Fruit fly (Drosophila melanogaster): Measurements from ENCODE around the gene CG13738.
A peak's percentile ranks its signal among the peaks of the same experiment; 100 is the strongest.

CG13738 gene

DNA sequence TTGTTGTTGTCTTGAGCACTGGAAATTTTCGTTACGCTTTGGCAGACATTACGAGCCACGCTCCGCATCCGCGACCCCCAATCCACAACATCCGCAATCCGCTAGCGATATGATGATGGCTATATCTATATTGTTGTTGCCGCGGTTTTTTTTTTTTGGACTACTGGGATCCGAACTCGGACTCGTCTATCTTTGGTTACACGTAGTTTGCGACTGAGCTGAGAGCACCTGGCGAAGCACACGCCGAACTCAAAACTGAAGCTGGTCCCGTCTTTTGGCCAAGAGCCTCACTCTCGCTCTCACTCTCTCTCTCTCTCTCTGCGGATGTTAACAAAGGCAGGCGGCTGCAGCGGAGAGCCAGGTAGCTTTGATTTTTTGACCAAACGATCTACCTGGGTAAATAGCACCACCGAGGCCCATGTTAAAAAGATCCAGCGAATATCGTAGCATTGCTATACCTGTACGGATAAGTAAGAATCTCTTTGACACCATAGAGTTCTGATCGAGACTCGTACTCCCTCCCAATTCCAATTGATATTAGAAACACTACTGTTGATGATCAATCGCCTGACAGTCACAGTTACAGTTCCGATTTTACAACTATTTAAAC, 48.1 kb downstream of the CG13738 start, which contains the start of gene Rgl (continued):
- no peak for TF ChIP-seq tap (tag; optimal IDR thresholded peaks at IDR 0.05)
- no peak for TF ChIP-seq org-1 (GFP tag; optimal IDR thresholded peaks at IDR 0.05)
- no peak for TF ChIP-seq Atf3 (GFP tag; optimal IDR thresholded peaks at IDR 0.05)
- peak; percentile 43; the same call in 1 of the 2 replicates for TF ChIP-seq NFAT (GFP tag; IDR thresholded peaks at IDR 0.05)
- no peak for TF ChIP-seq CG11085 (GFP tag; IDR thresholded peaks at IDR 0.05)
- TF ChIP-seq CG13775 (GFP tag; optimal IDR thresholded peaks at IDR 0.05): peak; percentile 91
- no peak for TF ChIP-seq CG3407 (GFP tag; optimal IDR thresholded peaks at IDR 0.05)
- no peak for TF ChIP-seq CG3065 (GFP tag; optimal IDR thresholded peaks at IDR 0.05)
- TF ChIP-seq CG30403 (GFP tag; optimal IDR thresholded peaks at IDR 0.05): no peak
- no peak for TF ChIP-seq slp2 (GFP tag; optimal IDR thresholded peaks at IDR 0.05)
- no peak for TF ChIP-seq Oaz (GFP tag; IDR thresholded peaks at IDR 0.05)
- no peak for TF ChIP-seq Tbp (GFP tag; optimal IDR thresholded peaks at IDR 0.05)
- TF ChIP-seq pfk (GFP tag; optimal IDR thresholded peaks at IDR 0.05): no peak
- no peak for TF ChIP-seq MTF-1 (GFP tag; optimal IDR thresholded peaks at IDR 0.05; ENCODE audit: borderline replicate concordance)
- TF ChIP-seq NC2β (GFP tag; optimal IDR thresholded peaks at IDR 0.05): no peak
- peak; percentile 88 for TF ChIP-seq Jarid2 (GFP tag; optimal IDR thresholded peaks at IDR 0.05)
- no peak for TF ChIP-seq Hmr (GFP tag; optimal IDR thresholded peaks at IDR 0.05)
- peak; percentile 93 for TF ChIP-seq CG4707 (GFP tag; optimal IDR thresholded peaks at IDR 0.05)
- TF ChIP-seq aop (GFP tag; IDR thresholded peaks at IDR 0.05): 0 out of 2 replicates have a peak, but pooled peaks have one; percentile 26
- no peak for TF ChIP-seq CG1233 (GFP tag; optimal IDR thresholded peaks at IDR 0.05)
- no peak for TF ChIP-seq Rx (GFP tag; IDR thresholded peaks at IDR 0.05)
- no peak for TF ChIP-seq CG10209 (GFP tag; optimal IDR thresholded peaks at IDR 0.05)
- no peak for TF ChIP-seq ham (GFP tag; IDR thresholded peaks at IDR 0.05)
- peak; percentile 28; the same call in 1 of the 3 replicates for TF ChIP-seq CG34224 (GFP tag; IDR thresholded peaks at IDR 0.05; ENCODE audit: partially characterized antibody)
- TF ChIP-seq Sry-δ (GFP tag; optimal IDR thresholded peaks at IDR 0.05): no peak
- TF ChIP-seq btn (GFP tag; optimal IDR thresholded peaks at IDR 0.05): no peak
- TF ChIP-seq da (GFP tag; optimal IDR thresholded peaks at IDR 0.05): no peak
- TF ChIP-seq CG7987 (GFP tag; optimal IDR thresholded peaks at IDR 0.05): peak; percentile 29
- TF ChIP-seq CG1832 (GFP tag; optimal IDR thresholded peaks at IDR 0.05): no peak
- no peak for TF ChIP-seq CG10462 (GFP tag; optimal IDR thresholded peaks at IDR 0.05)
- no peak for TF ChIP-seq CG12104 (GFP tag; optimal IDR thresholded peaks at IDR 0.05)
- 0 out of 2 replicates have a peak, but pooled peaks have one; percentile 15 for TF ChIP-seq CG6272 (GFP tag; IDR thresholded peaks at IDR 0.05)
- no peak for TF ChIP-seq CG10267 (tag; optimal IDR thresholded peaks at IDR 0.05)
- TF ChIP-seq CG15696 (tag; optimal IDR thresholded peaks at IDR 0.05): no peak
- TF ChIP-seq HmgD (GFP tag; optimal IDR thresholded peaks at IDR 0.05): no peak
- TF ChIP-seq CG11093 (GFP tag; IDR thresholded peaks at IDR 0.05): no peak
- TF ChIP-seq CG16779 (GFP tag; IDR thresholded peaks at IDR 0.05): no peak
- no peak for TF ChIP-seq CG16863 (GFP tag; optimal IDR thresholded peaks at IDR 0.05)
- TF ChIP-seq CG17829 (tag; optimal IDR thresholded peaks at IDR 0.05): peak; percentile 3
- no peak for TF ChIP-seq caup (GFP tag; optimal IDR thresholded peaks at IDR 0.05; ENCODE audit: severe bottlenecking)
- no peak for TF ChIP-seq CG15601 (tag; optimal IDR thresholded peaks at IDR 0.05)
- TF ChIP-seq ase (GFP tag; IDR thresholded peaks at IDR 0.05): no peak
- no peak for TF ChIP-seq CG6791 (GFP tag; IDR thresholded peaks at IDR 0.05; ENCODE audit: partially characterized antibody)
- no peak for TF ChIP-seq CG5953 (GFP tag; IDR thresholded peaks at IDR 0.05)
- no peak for TF ChIP-seq z (GFP tag; IDR thresholded peaks at IDR 0.05)
- no peak for TF ChIP-seq eve (GFP tag; optimal IDR thresholded peaks at IDR 0.05)
- no peak for TF ChIP-seq ash1 (GFP tag; optimal IDR thresholded peaks at IDR 0.05)
- no peak for TF ChIP-seq knrl (GFP tag; IDR thresholded peaks at IDR 0.05; ENCODE audit: partially characterized antibody)
- TF ChIP-seq Sox102F (GFP tag; optimal IDR thresholded peaks at IDR 0.05): no peak
- peak; percentile 91; the same call in 3 of the 4 replicates for TF ChIP-seq chinmo (GFP tag; IDR thresholded peaks at IDR 0.05; ENCODE audit: partially characterized antibody)

All from whole organism, embryonic.